Fruit fly (Drosophila melanogaster) whole organism, embryonic: ENCODE results near the gene Cht2.

Source experiments
- Antp ChIP-seq: fragments of 200-800 bp; sonication (Bioruptor generic); optimal IDR thresholded peaks from 3 replicates; lab custom pipeline; 2016; ENCODE audit warnings: missing biosample characterization, missing genetic modification characterization
- CG11696 ChIP-seq: fragments of 200-800 bp; sonication (Bioruptor generic); IDR thresholded peaks from 2 replicates; pipeline ENCODE4 v1.3.6; 2022; ENCODE audit warnings: missing biosample characterization, missing genetic modification characterization
- CG12155 ChIP-seq: fragments of 200-800 bp; sonication (Bioruptor generic); optimal IDR thresholded peaks from 3 replicates; lab custom pipeline; 2016; ENCODE audit warnings: missing biosample characterization, missing genetic modification characterization
- CG12299 ChIP-seq: fragments of 200-800 bp; sonication (Bioruptor generic); optimal IDR thresholded peaks from 2 replicates; lab custom pipeline; 2018; ENCODE audit warnings: missing biosample characterization, mild to moderate bottlenecking, missing genetic modification characterization
- CG12942 ChIP-seq: fragments of 200-800 bp; sonication (Bioruptor generic); optimal IDR thresholded peaks from 3 replicates; lab custom pipeline; 2016; ENCODE audit warnings: missing biosample characterization, missing genetic modification characterization
- CG13296 ChIP-seq: fragments of 200-800 bp; sonication (Bioruptor generic); optimal IDR thresholded peaks from 3 replicates; lab custom pipeline; 2018; ENCODE audit warnings: missing biosample characterization, mild to moderate bottlenecking, missing genetic modification characterization
- CG13775 ChIP-seq: fragments of 200-800 bp; sonication (Bioruptor generic); optimal IDR thresholded peaks from 3 replicates; lab custom pipeline; 2017; ENCODE audit warnings: missing biosample characterization, mild to moderate bottlenecking, missing genetic modification characterization
- CG14014 ChIP-seq: fragments of 200-800 bp; sonication (Bioruptor generic); IDR thresholded peaks from 2 replicates; pipeline ENCODE4 v1.3.6; 2022; ENCODE audit warnings: missing biosample characterization, missing genetic modification characterization
- CG14441 ChIP-seq: fragments of 200-800 bp; sonication (Bioruptor generic); IDR thresholded peaks from 2 replicates; pipeline ENCODE4 v1.3.6; 2022; ENCODE audit warnings: missing biosample characterization, missing genetic modification characterization
- CG17568 ChIP-seq: fragments of 200-800 bp; sonication (Bioruptor generic); optimal IDR thresholded peaks from 2 replicates; lab custom pipeline; 2018; ENCODE audit warnings: missing biosample characterization, mild to moderate bottlenecking, missing genetic modification characterization, moderate library complexity
- CG17829 ChIP-seq: fragments of 200-800 bp; optimal IDR thresholded peaks from 2 replicates; lab custom pipeline; 2019; ENCODE audit warnings: missing biosample characterization, mild to moderate bottlenecking, missing genetic modification characterization, moderate library complexity
- CG17912 ChIP-seq: fragments of 200-800 bp; sonication (Bioruptor generic); optimal IDR thresholded peaks from 2 replicates; lab custom pipeline; 2018; ENCODE audit warnings: missing biosample characterization, mild to moderate bottlenecking, missing genetic modification characterization
- CG1832 ChIP-seq: fragments of 200-800 bp; sonication (Bioruptor generic); optimal IDR thresholded peaks from 2 replicates; lab custom pipeline; 2017; ENCODE audit warnings: missing biosample characterization, mild to moderate bottlenecking, missing genetic modification characterization, inconsistent platforms
- CG18476 ChIP-seq: fragments of 200-800 bp; sonication (Bioruptor generic); optimal IDR thresholded peaks from 2 replicates; lab custom pipeline; 2016; ENCODE audit warnings: missing biosample characterization, mild to moderate bottlenecking, missing genetic modification characterization
- CG2129 ChIP-seq: fragments of 200-800 bp; sonication (Bioruptor generic); IDR thresholded peaks from 2 replicates; pipeline ENCODE4 v1.3.6; 2022; ENCODE audit warnings: missing biosample characterization, missing genetic modification characterization; ENCODE audit not compliant: partially characterized antibody
- CG30403 ChIP-seq: fragments of 200-800 bp; sonication (Bioruptor generic); optimal IDR thresholded peaks from 3 replicates; lab custom pipeline; 2016; ENCODE audit warnings: missing biosample characterization, missing genetic modification characterization
- CG31365 ChIP-seq: fragments of 200-800 bp; sonication (Bioruptor generic); optimal IDR thresholded peaks from 2 replicates; lab custom pipeline; 2018; ENCODE audit warnings: missing biosample characterization, mild to moderate bottlenecking, missing genetic modification characterization
- CG34422 ChIP-seq: fragments of 200-800 bp; sonication (Bioruptor generic); IDR thresholded peaks from 3 replicates; pipeline ENCODE4 v1.3.6; 2022; ENCODE audit warnings: missing biosample characterization, missing genetic modification characterization
- CG6765 ChIP-seq: fragments of 200-800 bp; sonication (Bioruptor generic); optimal IDR thresholded peaks from 3 replicates; lab custom pipeline; 2017; ENCODE audit warnings: missing biosample characterization, mild to moderate bottlenecking, missing genetic modification characterization
- Chrac-16 ChIP-seq: fragments of 200-800 bp; sonication (Bioruptor generic); optimal IDR thresholded peaks from 3 replicates; lab custom pipeline; 2016; ENCODE audit warnings: missing biosample characterization, missing genetic modification characterization
- CoRest ChIP-seq: fragments of 200-800 bp; sonication (Bioruptor generic); optimal IDR thresholded peaks from 3 replicates; lab custom pipeline; 2018; ENCODE audit warnings: missing biosample characterization, mild to moderate bottlenecking, missing genetic modification characterization, moderate library complexity
- E2f1 ChIP-seq: fragments of 200-800 bp; sonication (Bioruptor generic); IDR thresholded peaks from 2 replicates; pipeline ENCODE4 v1.3.6; 2022; ENCODE audit warnings: missing biosample characterization, missing genetic modification characterization
- Fer2 ChIP-seq: fragments of 200-800 bp; sonication (Bioruptor generic); optimal IDR thresholded peaks from 2 replicates; lab custom pipeline; 2018; ENCODE audit warnings: missing biosample characterization, mild to moderate bottlenecking, missing genetic modification characterization, moderate library complexity
- Gug ChIP-seq: fragments of 200-800 bp; sonication (Bioruptor generic); IDR thresholded peaks from 4 replicates; pipeline ENCODE4 v1.3.6; 2022; ENCODE audit warnings: missing biosample characterization, missing genetic modification characterization
- Hr39 ChIP-seq: fragments of >200 bp; optimal IDR thresholded peaks from 2 replicates; lab custom pipeline; 2017
- Hsf ChIP-seq: fragments of 200-800 bp; sonication (Bioruptor generic); optimal IDR thresholded peaks from 3 replicates; lab custom pipeline; 2016; ENCODE audit warnings: missing biosample characterization, missing genetic modification characterization
- NC2β ChIP-seq: fragments of 200-800 bp; sonication (Bioruptor generic); optimal IDR thresholded peaks from 2 replicates; lab custom pipeline; 2016; ENCODE audit warnings: missing biosample characterization, missing genetic modification characterization
- Nf-YA ChIP-seq: fragments of 200-800 bp; sonication (Bioruptor generic); IDR thresholded peaks from 2 replicates; pipeline ENCODE4 v1.3.6; 2022; ENCODE audit warnings: missing biosample characterization, missing genetic modification characterization
- Poxn ChIP-seq: fragments of 200-800 bp; sonication (Bioruptor generic); IDR thresholded peaks from 2 replicates; pipeline ENCODE4 v1.3.6; 2022; ENCODE audit warnings: missing biosample characterization, missing genetic modification characterization
- Stat92E ChIP-seq, 3 experiments: fragments of >200 bp in 2 of 3; fragments of 200-800 bp in 1 of 3; sonication (Bioruptor generic) in 1 of 3; optimal IDR thresholded peaks; 2 replicates each; lab custom pipeline; 2017 to 2019; ENCODE audit warnings: missing biosample characterization in 3 of 3, missing genetic modification characterization in 3 of 3, mild to moderate bottlenecking in 1 of 3, moderate library complexity in 1 of 3
- Taf1 ChIP-seq: fragments of 200-800 bp; sonication (Bioruptor generic); IDR thresholded peaks from 2 replicates; pipeline ENCODE4 v1.3.6; 2022; ENCODE audit warnings: missing biosample characterization, missing genetic modification characterization
- Usf ChIP-seq: fragments of 200-800 bp; sonication (Bioruptor generic); optimal IDR thresholded peaks from 2 replicates; lab custom pipeline; 2017; ENCODE audit warnings: missing genotype, missing biosample characterization, missing genetic modification characterization
- YL-1 ChIP-seq: fragments of 200-800 bp; sonication (Bioruptor generic); optimal IDR thresholded peaks from 3 replicates; lab custom pipeline; 2017; ENCODE audit warnings: missing biosample characterization, mild to moderate bottlenecking, missing genetic modification characterization
- abd-A ChIP-seq: fragments of 200-800 bp; sonication (Bioruptor generic); optimal IDR thresholded peaks from 3 replicates; lab custom pipeline; 2019; ENCODE audit warnings: missing biosample characterization, mild to moderate bottlenecking, missing genetic modification characterization, moderate library complexity
- btn ChIP-seq: fragments of 200-800 bp; sonication (Bioruptor generic); optimal IDR thresholded peaks from 2 replicates; lab custom pipeline; 2016; ENCODE audit warnings: missing biosample characterization, missing genetic modification characterization
- cwo ChIP-seq: fragments of 200-800 bp; sonication (Bioruptor generic); optimal IDR thresholded peaks from 3 replicates; lab custom pipeline; 2017; ENCODE audit warnings: missing biosample characterization, missing genetic modification characterization, mild to moderate bottlenecking, moderate library complexity, missing genetic modification reagents
- dan ChIP-seq: fragments of 200-800 bp; sonication (Bioruptor generic); IDR thresholded peaks from 2 replicates; pipeline ENCODE4 v1.3.6; 2022; ENCODE audit warnings: missing biosample characterization, missing genetic modification characterization
- dimm ChIP-seq: fragments of 200-800 bp; sonication (Bioruptor generic); IDR thresholded peaks from 2 replicates; pipeline ENCODE4 v1.3.6; 2022; ENCODE audit warnings: missing biosample characterization, missing genetic modification characterization
- gcm ChIP-seq: fragments of 200-800 bp; sonication (Bioruptor generic); optimal IDR thresholded peaks from 2 replicates; lab custom pipeline; 2019; ENCODE audit warnings: missing biosample characterization, mild to moderate bottlenecking, missing genetic modification characterization, moderate library complexity
- gem ChIP-seq: fragments of 200-800 bp; sonication (Bioruptor generic); optimal IDR thresholded peaks from 2 replicates; lab custom pipeline; 2019; ENCODE audit warnings: missing biosample characterization, mild to moderate bottlenecking, missing genetic modification characterization, moderate library complexity
- grn ChIP-seq: fragments of 200-800 bp; sonication (Bioruptor generic); optimal IDR thresholded peaks from 3 replicates; lab custom pipeline; 2017; ENCODE audit warnings: missing biosample characterization, missing genetic modification characterization
- hbn ChIP-seq: fragments of 200-800 bp; sonication (Bioruptor generic); IDR thresholded peaks from 2 replicates; pipeline ENCODE4 v1.3.6; 2022; ENCODE audit warnings: missing biosample characterization, missing genetic modification characterization; ENCODE audit not compliant: partially characterized antibody
- ind ChIP-seq: fragments of 200-800 bp; sonication (Bioruptor generic); optimal IDR thresholded peaks from 3 replicates; lab custom pipeline; 2016; ENCODE audit warnings: missing biosample characterization, missing genetic modification characterization
- knrl ChIP-seq: fragments of 200-800 bp; sonication (Bioruptor generic); IDR thresholded peaks from 3 replicates; pipeline ENCODE4 v1.3.6; 2022; ENCODE audit warnings: missing biosample characterization, missing genetic modification characterization; ENCODE audit not compliant: partially characterized antibody
- pnt ChIP-seq: fragments of 200-800 bp; sonication (Bioruptor generic); optimal IDR thresholded peaks from 3 replicates; lab custom pipeline; 2016; ENCODE audit warnings: missing biosample characterization, missing genetic modification characterization
- run ChIP-seq: fragments of 200-800 bp; sonication (Bioruptor generic); optimal IDR thresholded peaks from 3 replicates; lab custom pipeline; 2018; ENCODE audit warnings: missing biosample characterization, mild to moderate bottlenecking, missing genetic modification characterization
- slp2 ChIP-seq: fragments of 200-800 bp; sonication (Bioruptor generic); optimal IDR thresholded peaks from 2 replicates; lab custom pipeline; 2016; ENCODE audit warnings: missing biosample characterization, missing genetic modification characterization
- ssp ChIP-seq: fragments of 200-800 bp; sonication (Bioruptor generic); IDR thresholded peaks from 2 replicates; pipeline ENCODE4 v1.3.6; 2022; ENCODE audit warnings: missing biosample characterization, missing genetic modification characterization
- stwl ChIP-seq: fragments of 200-800 bp; sonication (Bioruptor generic); optimal IDR thresholded peaks from 3 replicates; lab custom pipeline; 2018; ENCODE audit warnings: missing biosample characterization, mild to moderate bottlenecking, missing genetic modification characterization, moderate library complexity

Cht2 gene

DNA sequence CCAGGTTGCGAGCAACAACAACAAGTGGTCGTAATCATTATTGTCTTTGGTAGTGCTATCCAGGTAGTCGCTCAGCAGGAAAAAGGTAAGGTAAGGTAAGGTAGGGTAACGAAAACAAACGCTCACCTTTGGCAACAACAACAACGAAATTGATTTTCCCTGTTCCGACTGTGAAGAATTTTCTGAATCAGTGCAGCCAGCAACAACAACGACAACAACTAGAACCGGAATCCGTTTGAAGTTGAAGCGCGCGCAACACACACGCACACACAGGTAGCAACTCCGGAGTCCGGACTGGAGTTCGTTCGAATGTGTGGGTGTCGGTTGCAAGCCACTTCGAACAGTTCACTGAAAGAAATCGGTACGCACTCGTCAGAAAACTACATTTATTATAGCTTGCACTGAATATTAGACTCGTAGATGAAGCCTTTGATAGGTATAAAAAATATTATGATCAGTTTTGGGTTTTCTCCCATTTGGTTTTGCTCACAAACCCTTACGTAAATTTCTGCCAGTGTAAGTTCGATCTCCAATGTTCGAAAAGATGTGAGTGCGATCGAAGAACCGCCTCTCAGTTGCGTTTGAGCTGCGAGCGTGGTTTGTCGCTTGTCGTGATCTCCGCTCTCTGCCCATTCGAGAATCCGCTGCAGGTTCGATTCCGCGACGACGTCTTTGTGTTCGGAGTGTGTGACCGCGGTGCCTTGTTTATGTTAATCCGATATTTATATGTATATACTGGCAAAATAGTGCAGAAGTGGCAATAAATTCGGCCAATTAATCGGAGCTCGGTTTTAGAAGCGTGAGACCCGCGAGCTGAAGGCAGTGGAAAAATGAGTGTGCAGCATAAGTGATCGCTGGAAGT, 9.2 kb downstream of the Cht2 start, which contains the start of gene CG13921 (continued):
- peak; percentile 96 for TF ChIP-seq CG12299
- TF ChIP-seq CG11696 (GFP tag; lab: Robert Waterston, UW): peak; percentile 96
- TF ChIP-seq run (tag; lab: Kevin White, UChicago): peak; percentile 93
- peak; percentile 99 for TF ChIP-seq btn
- TF ChIP-seq gem: peak; percentile 100
- peak; percentile 96 for TF ChIP-seq YL-1 (GFP tag; lab: Kevin White, UChicago)
- TF ChIP-seq CG34422 (GFP tag; lab: Robert Waterston, UW): peak; percentile 99
- peak in 1 of 3 experiments; percentile 99 for TF ChIP-seq Stat92E (GFP tag; optimal IDR thresholded peaks at IDR 0.05; lab: Kevin White, UChicago)
- peak; percentile 69 for TF ChIP-seq abd-A (tag; lab: Kevin White, UChicago)
- peak; percentile 98 for TF ChIP-seq gcm
- no peak for TF ChIP-seq CG17568
- peak; percentile 99 for TF ChIP-seq E2f1 (GFP tag; lab: Robert Waterston, UW)
- TF ChIP-seq CG1832 (GFP tag; lab: Kevin White, UChicago): no peak
- peak; percentile 98 for TF ChIP-seq CG18476
- peak; percentile 100 for TF ChIP-seq Antp (GFP tag; lab: Kevin White, UChicago)
- TF ChIP-seq CG13775: peak; percentile 99
- peak; percentile 94 for TF ChIP-seq Poxn (GFP tag; lab: Robert Waterston, UW)
- TF ChIP-seq CG12155 (GFP tag; lab: Kevin White, UChicago): peak; percentile 98
- peak; percentile 32; the same call in 1 of the 3 replicates for TF ChIP-seq knrl (GFP tag; lab: Robert Waterston, UW)
- TF ChIP-seq dan (GFP tag; lab: Robert Waterston, UW): peak; percentile 99
- TF ChIP-seq dimm: peak; percentile 97
- TF ChIP-seq Hsf (GFP tag; lab: Kevin White, UChicago): peak; percentile 99
- peak; percentile 100 for TF ChIP-seq CG30403 (GFP tag; lab: Kevin White, UChicago)
- peak; percentile 99 for TF ChIP-seq ind
- TF ChIP-seq pnt: peak; percentile 100
- TF ChIP-seq NC2β (GFP tag; lab: Kevin White, UChicago): peak; percentile 99
- peak; percentile 97 for TF ChIP-seq CG14441
- TF ChIP-seq Nf-YA (GFP tag; lab: Robert Waterston, UW): peak; percentile 98
- TF ChIP-seq Usf (GFP tag; lab: Kevin White, UChicago): peak; percentile 99
- peak; percentile 99 for TF ChIP-seq CG14014
- peak; percentile 95 for TF ChIP-seq Fer2 (tag; lab: Kevin White, UChicago)
- TF ChIP-seq Chrac-16: peak; percentile 99
- TF ChIP-seq grn (GFP tag; lab: Kevin White, UChicago): peak; percentile 91
- TF ChIP-seq CG2129 (GFP tag; lab: Robert Waterston, UW): no peak
- peak; percentile 96 for TF ChIP-seq CG13296 (GFP tag; lab: Kevin White, UChicago)
- TF ChIP-seq stwl: peak; percentile 95
- TF ChIP-seq CoRest (tag; lab: Kevin White, UChicago): peak; percentile 99
- no peak for TF ChIP-seq Hr39 (lab: Kevin White, UChicago)
- peak; percentile 99 for TF ChIP-seq Gug (GFP tag; lab: Robert Waterston, UW)
- peak; percentile 95 for TF ChIP-seq cwo (GFP tag; lab: Kevin White, UChicago)
- TF ChIP-seq CG6765 (GFP tag; lab: Kevin White, UChicago): peak; percentile 94
- TF ChIP-seq hbn (GFP tag; lab: Robert Waterston, UW): no peak
- peak; percentile 100 for TF ChIP-seq CG17829 (tag; lab: Kevin White, UChicago)
- TF ChIP-seq slp2 (GFP tag; lab: Kevin White, UChicago): peak; percentile 99
- peak; percentile 94 for TF ChIP-seq CG31365 (tag; lab: Kevin White, UChicago)
- peak; percentile 92 for TF ChIP-seq ssp
- TF ChIP-seq CG17912 (GFP tag; lab: Kevin White, UChicago): peak; percentile 87
- TF ChIP-seq CG12942: peak; percentile 98
- peak; percentile 98 for TF ChIP-seq Taf1 (GFP tag; lab: Robert Waterston, UW)
